Worm (Caenorhabditis elegans) whole organism, L3 larva: ENCODE measurements around the gene pro-3.
A peak's percentile ranks its signal among the peaks of the same experiment; 100 is the strongest.

Experiments used
- R02D3.7 ChIP-seq: fragments of 150-350 bp; optimal IDR thresholded peaks from 2 replicates; lab custom pipeline; 2014; ENCODE audit warnings: missing biosample characterization, missing genetic modification characterization
- ZK546.5 ChIP-seq: sonication (generic microtip); optimal IDR thresholded peaks from 2 replicates; lab custom pipeline; 2017; ENCODE audit warnings: missing biosample characterization, missing genetic modification characterization
- ceh-16 ChIP-seq: sonication (generic microtip); optimal IDR thresholded peaks from 2 replicates; lab custom pipeline; 2017; ENCODE audit warnings: missing biosample characterization, missing genetic modification characterization
- ceh-82 ChIP-seq: fragments of 150-350 bp; optimal IDR thresholded peaks from 2 replicates; lab custom pipeline; 2014; ENCODE audit warnings: missing biosample characterization, missing genetic modification characterization
- daf-12 ChIP-seq: fragments of 150-350 bp; optimal IDR thresholded peaks from 2 replicates; lab custom pipeline; 2014; ENCODE audit warnings: missing biosample characterization, missing genetic modification reagents, missing genetic modification characterization
- egl-27 ChIP-seq: sonication (generic microtip); optimal IDR thresholded peaks from 4 replicates; lab custom pipeline; 2017; ENCODE audit warnings: missing biosample characterization, missing genetic modification reagents, missing genetic modification characterization
- egl-5 ChIP-seq: fragments of 150-350 bp; optimal IDR thresholded peaks from 2 replicates; lab custom pipeline; 2017; ENCODE audit warnings: missing biosample characterization, missing genetic modification reagents, missing genetic modification characterization, inconsistent platforms
- elt-1 ChIP-seq: fragments of 150-350 bp; optimal IDR thresholded peaks from 2 replicates; lab custom pipeline; 2014; ENCODE audit warnings: missing biosample characterization, missing genetic modification characterization
- elt-2 ChIP-seq: sonication (generic microtip); optimal IDR thresholded peaks from 2 replicates; lab custom pipeline; 2016; ENCODE audit warnings: missing genetic modification reagents, mild to moderate bottlenecking, missing genetic modification characterization, missing compliant biosample characterization
- elt-3 ChIP-seq, 3 experiments: fragments of 150-350 bp in 1 of 3; sonication (generic microtip) in 2 of 3; optimal IDR thresholded peaks; 2 replicates in 2 of 3; 4 replicates in 1 of 3; lab custom pipeline; 2014 to 2017; ENCODE audit warnings: missing biosample characterization in 3 of 3, missing genetic modification characterization in 3 of 3
- eor-1 ChIP-seq, 2 experiments: fragments of 150-350 bp; optimal IDR thresholded peaks; 2 replicates each; lab custom pipeline; 2014 to 2018; ENCODE audit warnings: missing biosample characterization in 2 of 2, missing genetic modification characterization in 2 of 2
- fkh-10 ChIP-seq: sonication (generic microtip); optimal IDR thresholded peaks from 2 replicates; lab custom pipeline; 2017; ENCODE audit warnings: missing biosample characterization, missing genetic modification reagents, missing genetic modification characterization
- fkh-2 ChIP-seq: fragments of 150-350 bp; optimal IDR thresholded peaks from 2 replicates; lab custom pipeline; 2014; ENCODE audit warnings: missing biosample characterization, missing genetic modification reagents, missing genetic modification characterization
- fos-1 ChIP-seq: fragments of 150-350 bp; optimal IDR thresholded peaks from 2 replicates; lab custom pipeline; 2014; ENCODE audit warnings: missing biosample characterization, missing genetic modification characterization
- jun-1 ChIP-seq: fragments of 150-350 bp; optimal IDR thresholded peaks from 2 replicates; lab custom pipeline; 2014; ENCODE audit warnings: missing biosample characterization, missing genetic modification reagents, missing genetic modification characterization
- nhr-11 ChIP-seq: fragments of 150-350 bp; optimal IDR thresholded peaks from 2 replicates; lab custom pipeline; 2014; ENCODE audit warnings: missing biosample characterization, missing genetic modification characterization
- nhr-12 ChIP-seq: fragments of 150-350 bp; optimal IDR thresholded peaks from 2 replicates; lab custom pipeline; 2014; ENCODE audit warnings: missing biosample characterization, missing genetic modification characterization
- nhr-237 ChIP-seq: fragments of 150-350 bp; optimal IDR thresholded peaks from 2 replicates; lab custom pipeline; 2014; ENCODE audit warnings: missing biosample characterization, missing genetic modification characterization
- nhr-25 ChIP-seq: sonication (generic microtip); optimal IDR thresholded peaks from 2 replicates; lab custom pipeline; 2017; ENCODE audit warnings: missing biosample characterization, missing genetic modification characterization
- nhr-28 ChIP-seq: fragments of 150-350 bp; optimal IDR thresholded peaks from 2 replicates; lab custom pipeline; 2014; ENCODE audit warnings: missing biosample characterization, missing genetic modification characterization
- nhr-43 ChIP-seq: sonication (generic microtip); optimal IDR thresholded peaks from 2 replicates; lab custom pipeline; 2016; ENCODE audit warnings: mild to moderate bottlenecking, missing genetic modification characterization, missing compliant biosample characterization; ENCODE audit not compliant: poor library complexity, severe bottlenecking
- nhr-67 ChIP-seq: fragments of 150-350 bp; optimal IDR thresholded peaks from 2 replicates; lab custom pipeline; 2014; ENCODE audit warnings: missing biosample characterization, missing genetic modification characterization
- nhr-76 ChIP-seq: fragments of 150-350 bp; sonication (generic microtip); optimal IDR thresholded peaks from 5 replicates; lab custom pipeline; 2014; ENCODE audit warnings: missing biosample characterization, missing genetic modification characterization
- nhr-77 ChIP-seq: fragments of 150-350 bp; optimal IDR thresholded peaks from 2 replicates; lab custom pipeline; 2014; ENCODE audit warnings: missing biosample characterization, missing genetic modification characterization
- pha-4 ChIP-seq: fragments of 150-350 bp; optimal IDR thresholded peaks from 2 replicates; lab custom pipeline; 2014; ENCODE audit warnings: missing biosample characterization, missing genetic modification reagents, missing genetic modification characterization
- sea-2 ChIP-seq: fragments of 150-350 bp; sonication (generic microtip); optimal IDR thresholded peaks from 4 replicates; lab custom pipeline; 2014; ENCODE audit warnings: missing biosample characterization, missing genetic modification reagents, missing genetic modification characterization
- skn-1 ChIP-seq: fragments of 150-350 bp; optimal IDR thresholded peaks from 2 replicates; lab custom pipeline; 2014; ENCODE audit warnings: missing biosample characterization, missing genetic modification characterization
- snpc-4 ChIP-seq: fragments of 150-350 bp; optimal IDR thresholded peaks from 2 replicates; lab custom pipeline; 2014; ENCODE audit warnings: missing biosample characterization, missing genetic modification characterization
- tbx-2 ChIP-seq: sonication (generic microtip); optimal IDR thresholded peaks from 2 replicates; lab custom pipeline; 2016; ENCODE audit warnings: mild to moderate bottlenecking, missing genetic modification characterization, missing compliant biosample characterization
- unc-39 ChIP-seq: sonication (generic microtip); optimal IDR thresholded peaks from 4 replicates; lab custom pipeline; 2017; ENCODE audit warnings: missing biosample characterization, missing genetic modification characterization
- unc-62 ChIP-seq: fragments of 150-350 bp; sonication (generic microtip); optimal IDR thresholded peaks from 4 replicates; lab custom pipeline; 2014; ENCODE audit warnings: missing biosample characterization, missing genetic modification reagents, missing genetic modification characterization

Gene pro-3

ce11 chrV:19153806-19154205, 35.6 kb upstream of the pro-3 start, which contains the start of gene tsp-13:
tsp-13 (plus strand) TSS chrV:19154106.
- TF ChIP-seq pha-4 (tag; lab: Kevin White, UChicago): no peak
- TF ChIP-seq elt-2 (tag; lab: Kevin White, UChicago): no peak
- no peak for TF ChIP-seq snpc-4 (tag; lab: Kevin White, UChicago)

- TF ChIP-seq nhr-43 (tag; lab: Kevin White, UChicago) (no peak), unc-62 (GFP tag; lab: Kevin White, UChicago) (no peak), pha-4 (tag; lab: Kevin White, UChicago) (peak; percentile 46), jun-1 (tag; lab: Kevin White, UChicago) (no peak), ceh-16 (tag; lab: Kevin White, UChicago) (no peak)
Measured at ce11 chrV:19153244-19153643, 35.0 kb upstream of the pro-3 start.

DNA sequence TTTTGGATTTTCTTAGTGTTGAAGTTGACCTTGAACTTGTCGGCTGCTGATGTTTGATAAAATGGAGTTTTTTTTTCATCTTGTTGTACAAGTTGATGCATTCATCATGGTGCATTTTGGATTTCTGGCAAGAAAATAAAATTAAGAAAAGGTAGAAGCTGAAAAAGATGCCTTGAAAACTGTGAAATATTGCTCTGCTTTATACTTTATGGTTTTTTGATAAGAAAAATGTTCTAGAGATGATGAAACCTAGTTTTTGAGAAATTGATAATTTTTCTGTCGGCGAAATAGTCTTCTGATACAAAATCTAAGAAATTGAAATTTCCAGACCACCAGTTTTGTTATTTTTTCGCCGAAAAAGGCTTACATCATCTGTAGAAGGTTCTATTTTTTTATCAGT, 34.1 kb upstream of the pro-3 start, which contains the start of gene Y39B6A.69:
Y39B6A.69 (minus strand) TSS at position 101 of the 400 bp plus-strand sequence.
- TF ChIP-seq nhr-67 (tag; lab: Kevin White, UChicago): no peak
- no peak for TF ChIP-seq fos-1 (tag; lab: Kevin White, UChicago)
- no peak for TF ChIP-seq fkh-2 (tag; lab: Kevin White, UChicago)
- no peak for TF ChIP-seq ceh-82
- TF ChIP-seq eor-1 (tag; optimal IDR thresholded peaks at IDR 0.05; lab: Kevin White, UChicago): no peak
- TF ChIP-seq fkh-10 (GFP tag; lab: Kevin White, UChicago): no peak
- TF ChIP-seq nhr-25 (tag; lab: Kevin White, UChicago): no peak
- no peak for TF ChIP-seq egl-5 (tag; lab: Kevin White, UChicago)
- TF ChIP-seq R02D3.7 (tag; lab: Kevin White, UChicago): no peak
- no peak for TF ChIP-seq nhr-12 (tag; lab: Kevin White, UChicago)
- TF ChIP-seq daf-12 (tag; lab: Kevin White, UChicago): no peak

DNA sequence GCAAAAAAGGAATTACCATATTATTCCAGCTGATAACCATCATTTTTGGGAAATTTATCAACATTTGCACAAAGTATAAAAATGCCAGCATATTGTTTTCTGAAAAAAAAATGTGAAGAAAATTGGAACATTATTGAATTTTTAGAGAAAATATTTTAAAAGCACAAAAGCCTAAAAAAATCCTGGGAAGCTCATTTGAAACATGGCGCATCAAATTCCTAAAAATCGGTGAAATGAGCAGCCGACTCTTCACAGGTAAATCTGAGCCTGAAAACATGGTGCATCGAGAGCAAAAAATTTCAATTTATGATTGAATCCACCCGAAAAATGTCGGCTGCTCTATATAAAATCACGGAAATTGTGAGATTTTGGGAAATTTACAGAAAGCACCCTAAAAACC, 30.8 kb upstream of the pro-3 start, which contains the start of gene Y39B6A.7:
Y39B6A.7 (minus strand) TSS at position 101 of the 400 bp plus-strand sequence.
- TF ChIP-seq egl-5 (tag; lab: Kevin White, UChicago) (no peak), nhr-76 (tag; lab: Kevin White, UChicago) (no peak), nhr-28 (tag; lab: Kevin White, UChicago) (no peak), elt-1 (no peak), tbx-2 (tag; lab: Kevin White, UChicago) (no peak), nhr-43 (tag; lab: Kevin White, UChicago) (no peak), snpc-4 (tag; lab: Kevin White, UChicago) (no peak), unc-62 (GFP tag; lab: Kevin White, UChicago) (no peak), unc-39 (tag; lab: Kevin White, UChicago) (no peak), daf-12 (tag; lab: Kevin White, UChicago) (no peak), eor-1 (tag; optimal IDR thresholded peaks at IDR 0.05; lab: Kevin White, UChicago) (no peak), nhr-67 (tag; lab: Kevin White, UChicago) (no peak)

DNA sequence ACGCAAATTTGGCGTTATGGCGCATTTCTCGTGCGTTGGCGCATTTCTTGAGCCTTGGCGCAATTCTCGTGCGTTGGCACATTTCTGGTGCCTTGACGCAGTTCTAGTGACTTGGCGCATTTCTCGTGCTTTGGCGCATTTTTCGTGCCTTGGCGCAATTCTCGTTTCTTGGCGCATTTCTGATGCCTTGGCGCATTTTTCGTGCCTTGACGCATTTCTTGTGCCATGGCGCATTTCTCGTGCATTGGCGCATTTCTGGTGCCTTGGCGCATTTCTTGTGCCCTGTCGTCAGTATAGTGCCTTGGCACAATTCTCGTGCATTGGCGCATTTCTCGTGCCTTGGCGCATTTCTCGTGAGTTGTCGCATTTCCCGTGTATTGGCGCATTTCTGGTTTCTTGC, 30.1 kb upstream of the pro-3 start:
- TF ChIP-seq snpc-4 (tag; lab: Kevin White, UChicago): no peak
- TF ChIP-seq sea-2 (GFP tag; lab: Kevin White, UChicago): no peak
- TF ChIP-seq egl-27 (tag; lab: Kevin White, UChicago): no peak
- TF ChIP-seq ceh-16 (tag; lab: Kevin White, UChicago): no peak
- no peak for TF ChIP-seq nhr-77
- no peak for TF ChIP-seq R02D3.7 (tag; lab: Kevin White, UChicago)
- TF ChIP-seq nhr-11: no peak
- TF ChIP-seq skn-1 (tag; lab: Kevin White, UChicago): no peak
- TF ChIP-seq ZK546.5 (tag; lab: Kevin White, UChicago): no peak
- no peak for TF ChIP-seq daf-12 (tag; lab: Kevin White, UChicago)
- no peak for TF ChIP-seq nhr-67 (tag; lab: Kevin White, UChicago)
- no peak for TF ChIP-seq nhr-237 (tag; lab: Kevin White, UChicago)
- TF ChIP-seq pha-4 (tag; lab: Kevin White, UChicago): no peak
- no peak for TF ChIP-seq elt-3 (tag; optimal IDR thresholded peaks at IDR 0.05; lab: Kevin White, UChicago)
